Fruit fly (Drosophila melanogaster): Measurements from ENCODE around the gene CG14204.
A peak's percentile ranks its signal among the peaks of the same experiment; 100 is the strongest.

Gene CG14204

dm6 chrX:19595862-19596261, 12.4 kb downstream of the CG14204 start (continued):
- TF ChIP-seq CG10147 (GFP tag; optimal IDR thresholded peaks at IDR 0.05), result no peak

DNA sequence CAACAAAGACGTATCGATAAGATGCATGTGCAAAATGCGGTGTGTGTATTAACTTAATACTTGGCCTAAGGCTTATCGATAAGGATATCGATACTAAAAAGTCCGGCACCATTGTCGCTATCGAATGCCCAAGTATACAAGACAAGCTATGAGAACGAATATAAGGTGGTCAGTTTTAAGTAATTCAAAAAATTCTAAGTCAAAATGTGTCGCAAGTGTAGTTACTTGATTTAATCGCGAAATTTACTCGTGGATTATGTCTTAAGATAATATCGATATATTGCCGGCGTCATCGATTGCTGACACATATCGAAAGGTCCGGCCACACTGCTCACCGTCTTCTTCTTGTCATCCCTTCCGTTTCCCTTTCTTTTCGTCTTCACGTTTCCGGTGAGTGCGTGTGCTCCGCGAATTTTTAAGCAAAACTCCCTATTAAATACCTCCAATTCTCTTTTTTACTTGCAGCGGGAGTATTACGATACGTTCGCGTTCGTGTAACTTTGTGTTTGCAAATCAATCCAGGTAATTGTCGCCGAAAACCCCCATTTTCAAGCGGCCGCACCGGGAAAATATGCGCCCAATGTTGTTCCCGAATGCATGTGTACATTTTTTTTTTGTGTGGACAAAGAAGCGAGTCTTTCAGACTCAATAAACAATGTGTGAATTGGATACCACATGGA, 14.4 kb downstream of the CG14204 start, which contains the start of gene RpS10b:
TSS of gene RpS10b (plus strand) at position 348 of the 680 bp plus-strand sequence.
- peak; percentile 77 for TF ChIP-seq CG6654 (GFP tag; optimal IDR thresholded peaks at IDR 0.05)
- TF ChIP-seq mirr (GFP tag; optimal IDR thresholded peaks at IDR 0.05), result peak; percentile 95
- peak; percentile 60 for TF ChIP-seq ttk (GFP tag; IDR thresholded peaks at IDR 0.05)
- peak; percentile 60 for TF ChIP-seq CG13424 (tag; optimal IDR thresholded peaks at IDR 0.05)
- peak; percentile 91 for TF ChIP-seq hbn (GFP tag; IDR thresholded peaks at IDR 0.05; ENCODE audit: partially characterized antibody)
- no peak for TF ChIP-seq Lpt (GFP tag; optimal IDR thresholded peaks at IDR 0.05)
- peak; percentile 79 for TF ChIP-seq fd102C (GFP tag; optimal IDR thresholded peaks at IDR 0.05)
- TF ChIP-seq CG18764 (GFP tag; optimal IDR thresholded peaks at IDR 0.05), result peak; percentile 83
- TF ChIP-seq eve (GFP tag; optimal IDR thresholded peaks at IDR 0.05), result peak in 1 of 2 experiments; percentile 96
- no peak for TF ChIP-seq Lim3 (GFP tag; IDR thresholded peaks at IDR 0.05)
- peak; percentile 68 for TF ChIP-seq E2f2 (GFP tag; IDR thresholded peaks at IDR 0.05)
- TF ChIP-seq da (GFP tag; optimal IDR thresholded peaks at IDR 0.05), result peak; percentile 93
- TF ChIP-seq CG17829 (tag; optimal IDR thresholded peaks at IDR 0.05), result peak; percentile 80
- TF ChIP-seq Sin3A (optimal IDR thresholded peaks at IDR 0.05), result peak; percentile 99
- TF ChIP-seq CG4820 (GFP tag; optimal IDR thresholded peaks at IDR 0.05), result peak; percentile 75
- TF ChIP-seq B-H2 (GFP tag; optimal IDR thresholded peaks at IDR 0.05), result peak; percentile 88
- TF ChIP-seq az2 (GFP tag; optimal IDR thresholded peaks at IDR 0.05), result peak; percentile 67
- TF ChIP-seq caup (GFP tag; optimal IDR thresholded peaks at IDR 0.05; ENCODE audit: severe bottlenecking), result peak; percentile 97
- peak; percentile 62; the same call in 1 of the 2 replicates for TF ChIP-seq CG11696 (GFP tag; IDR thresholded peaks at IDR 0.05)
- TF ChIP-seq CG10147 (GFP tag; optimal IDR thresholded peaks at IDR 0.05), result peak; percentile 88
- peak; percentile 96 for TF ChIP-seq Dll (GFP tag; IDR thresholded peaks at IDR 0.05; ENCODE audit: partially characterized antibody)
- TF ChIP-seq sim (GFP tag; IDR thresholded peaks at IDR 0.05), result peak; percentile 80
- TF ChIP-seq CG2875 (GFP tag; optimal IDR thresholded peaks at IDR 0.05), result peak; percentile 91
- peak; percentile 97 for TF ChIP-seq MTF-1 (GFP tag; optimal IDR thresholded peaks at IDR 0.05; ENCODE audit: borderline replicate concordance)
- peak; percentile 84 for TF ChIP-seq CG6683 (GFP tag; optimal IDR thresholded peaks at IDR 0.05)
- TF ChIP-seq Fer2 (tag; optimal IDR thresholded peaks at IDR 0.05), result peak; percentile 81
- TF ChIP-seq CG14050 (GFP tag; IDR thresholded peaks at IDR 0.05), result no peak
- TF ChIP-seq CG6765 (GFP tag; optimal IDR thresholded peaks at IDR 0.05), result peak; percentile 97
- TF ChIP-seq Usf (GFP tag; optimal IDR thresholded peaks at IDR 0.05), result peak; percentile 86
- peak; percentile 67; the same call in 1 of the 2 replicates for TF ChIP-seq CG16779 (GFP tag; IDR thresholded peaks at IDR 0.05)
- TF ChIP-seq ara (GFP tag; IDR thresholded peaks at IDR 0.05), result peak; percentile 47
- peak; percentile 61; the same call in 1 of the 2 replicates for TF ChIP-seq Atf6 (GFP tag; IDR thresholded peaks at IDR 0.05)
- TF ChIP-seq ATbp (GFP tag; optimal IDR thresholded peaks at IDR 0.05), result peak; percentile 92
- TF ChIP-seq mam (GFP tag; optimal IDR thresholded peaks at IDR 0.05), result peak; percentile 19
- peak; percentile 83 for TF ChIP-seq seq (GFP tag; IDR thresholded peaks at IDR 0.05)
- no peak for TF ChIP-seq z (GFP tag; IDR thresholded peaks at IDR 0.05)
- peak; percentile 39 for TF ChIP-seq Tbp (GFP tag; optimal IDR thresholded peaks at IDR 0.05)
- TF ChIP-seq Camta (GFP tag; optimal IDR thresholded peaks at IDR 0.05), result peak; percentile 73
- TF ChIP-seq nerfin-1 (tag; optimal IDR thresholded peaks at IDR 0.05), result peak; percentile 88
- TF ChIP-seq CG3065 (GFP tag; optimal IDR thresholded peaks at IDR 0.05), result peak; percentile 67
- TF ChIP-seq CG15696 (tag; optimal IDR thresholded peaks at IDR 0.05), result peak; percentile 32
- peak; percentile 94 for TF ChIP-seq wek (GFP tag; optimal IDR thresholded peaks at IDR 0.05)
- TF ChIP-seq ranshi (GFP tag; IDR thresholded peaks at IDR 0.05), result peak; percentile 75
- peak; percentile 78 for TF ChIP-seq CG15269 (tag; optimal IDR thresholded peaks at IDR 0.05)
- TF ChIP-seq HLHmδ (GFP tag; optimal IDR thresholded peaks at IDR 0.05), result peak; percentile 98
- peak; percentile 80 for TF ChIP-seq Oli (tag; optimal IDR thresholded peaks at IDR 0.05)
- peak; percentile 83 for TF ChIP-seq salm (tag; optimal IDR thresholded peaks at IDR 0.05)
